Worm (Caenorhabditis elegans): ENCODE measurements around the gene Y41E3.7.

Gene Y41E3.7

ce11 chrIV:15025384-15025783, 11.5 kb downstream of the Y41E3.7 start, which contains the start of gene fcd-2:
Gene fcd-2 (plus strand): TSS chrIV:15025710.
- TF ChIP-seq W03F9.2 (tag; optimal IDR thresholded peaks at IDR 0.05) (peak; percentile 53), him-1 (tag; optimal IDR thresholded peaks at IDR 0.05) (peak; percentile 66), dao-5 (tag; optimal IDR thresholded peaks at IDR 0.05) (no peak)

- TF ChIP-seq W03F9.2 (tag; optimal IDR thresholded peaks at IDR 0.05) (no peak), him-1 (tag; optimal IDR thresholded peaks at IDR 0.05) (no peak), dao-5 (tag; optimal IDR thresholded peaks at IDR 0.05) (no peak)
Observed at ce11 chrIV:15027334-15027733, 13.5 kb downstream of the Y41E3.7 start.

ce11 chrIV:15027884-15028283, 14.0 kb downstream of the Y41E3.7 start:
- TF ChIP-seq dao-5 (tag; optimal IDR thresholded peaks at IDR 0.05): no peak
- no peak for TF ChIP-seq W03F9.2 (tag; optimal IDR thresholded peaks at IDR 0.05)
- TF ChIP-seq him-1 (tag; optimal IDR thresholded peaks at IDR 0.05): no peak

ce11 chrIV:15028386-15028785, 14.6 kb downstream of the Y41E3.7 start:
- TF ChIP-seq dao-5 (tag; optimal IDR thresholded peaks at IDR 0.05) (no peak), him-1 (tag; optimal IDR thresholded peaks at IDR 0.05) (no peak), W03F9.2 (tag; optimal IDR thresholded peaks at IDR 0.05) (no peak)

- TF ChIP-seq him-1 (tag; optimal IDR thresholded peaks at IDR 0.05): no peak
- peak; percentile 55 for TF ChIP-seq W03F9.2 (tag; optimal IDR thresholded peaks at IDR 0.05)
Observed at ce11 chrIV:15028891-15029290, 15.1 kb downstream of the Y41E3.7 start, which contains the start of gene Y41E3.8. Gene Y41E3.8 (minus strand): TSS chrIV:15028978.

- TF ChIP-seq W03F9.2 (tag; optimal IDR thresholded peaks at IDR 0.05) (no peak), dao-5 (tag; optimal IDR thresholded peaks at IDR 0.05) (no peak), him-1 (tag; optimal IDR thresholded peaks at IDR 0.05) (no peak)
Observed at ce11 chrIV:15029565-15029964, 15.7 kb downstream of the Y41E3.7 start.

ce11 chrIV:15036974-15037373, 23.1 kb downstream of the Y41E3.7 start, which contains the start of gene eef-1B.2:
Gene eef-1B.2 (plus strand): TSS chrIV:15037331.
- TF ChIP-seq W03F9.2 (tag; optimal IDR thresholded peaks at IDR 0.05) (peak; percentile 64), him-1 (tag; optimal IDR thresholded peaks at IDR 0.05) (no peak), dao-5 (tag; optimal IDR thresholded peaks at IDR 0.05) (no peak)

- TF ChIP-seq him-1 (tag; optimal IDR thresholded peaks at IDR 0.05) (no peak), W03F9.2 (tag; optimal IDR thresholded peaks at IDR 0.05) (no peak), dao-5 (tag; optimal IDR thresholded peaks at IDR 0.05) (no peak)
Observed at ce11 chrIV:15037492-15037891, 23.7 kb downstream of the Y41E3.7 start.

ce11 chrIV:15038821-15039220, 25.0 kb downstream of the Y41E3.7 start:
- no peak for TF ChIP-seq W03F9.2 (tag; optimal IDR thresholded peaks at IDR 0.05)
- no peak for TF ChIP-seq him-1 (tag; optimal IDR thresholded peaks at IDR 0.05)
- TF ChIP-seq dao-5 (tag; optimal IDR thresholded peaks at IDR 0.05): no peak

ce11 chrIV:15039477-15039876, 25.6 kb downstream of the Y41E3.7 start, which contains the start of gene hrpu-1:
Gene hrpu-1 (plus strand): TSS chrIV:15039616.
- TF ChIP-seq dao-5 (tag; optimal IDR thresholded peaks at IDR 0.05) (no peak), him-1 (tag; optimal IDR thresholded peaks at IDR 0.05) (peak; percentile 5), W03F9.2 (tag; optimal IDR thresholded peaks at IDR 0.05) (peak; percentile 86)

ce11 chrIV:15041124-15041523, 27.3 kb downstream of the Y41E3.7 start:
- TF ChIP-seq him-1 (tag; optimal IDR thresholded peaks at IDR 0.05) (no peak), W03F9.2 (tag; optimal IDR thresholded peaks at IDR 0.05) (no peak), dao-5 (tag; optimal IDR thresholded peaks at IDR 0.05) (no peak)

- TF ChIP-seq W03F9.2 (tag; optimal IDR thresholded peaks at IDR 0.05) (no peak), dao-5 (tag; optimal IDR thresholded peaks at IDR 0.05) (no peak), him-1 (tag; optimal IDR thresholded peaks at IDR 0.05) (no peak)
Observed at ce11 chrIV:15042159-15042936, 28.5 kb downstream of the Y41E3.7 start.

- TF ChIP-seq him-1 (tag; optimal IDR thresholded peaks at IDR 0.05): no peak
- no peak for TF ChIP-seq dao-5 (tag; optimal IDR thresholded peaks at IDR 0.05)
- no peak for TF ChIP-seq W03F9.2 (tag; optimal IDR thresholded peaks at IDR 0.05)
Observed at ce11 chrIV:15046162-15046561, 32.3 kb downstream of the Y41E3.7 start.

- no peak for TF ChIP-seq W03F9.2 (tag; optimal IDR thresholded peaks at IDR 0.05)
- TF ChIP-seq dao-5 (tag; optimal IDR thresholded peaks at IDR 0.05): no peak
- TF ChIP-seq him-1 (tag; optimal IDR thresholded peaks at IDR 0.05): no peak
Observed at ce11 chrIV:15049288-15050094, 35.7 kb downstream of the Y41E3.7 start.

Measured in whole organism, L4/young adult.